Worm (Caenorhabditis elegans) whole organism, L4/young adult: ENCODE data around the gene T19C3.7.

Experiments used
- dao-5 ChIP-seq: sonication (generic microtip); optimal IDR thresholded peaks from 2 replicates; lab custom pipeline; 2016; ENCODE audit warnings: missing genotype, missing genetic modification characterization, moderate library complexity, missing compliant biosample characterization
- him-1 ChIP-seq: sonication (generic microtip); optimal IDR thresholded peaks from 2 replicates; lab custom pipeline; 2016; ENCODE audit warnings: missing genotype, missing genetic modification reagents, missing genetic modification characterization, missing compliant biosample characterization

DNA sequence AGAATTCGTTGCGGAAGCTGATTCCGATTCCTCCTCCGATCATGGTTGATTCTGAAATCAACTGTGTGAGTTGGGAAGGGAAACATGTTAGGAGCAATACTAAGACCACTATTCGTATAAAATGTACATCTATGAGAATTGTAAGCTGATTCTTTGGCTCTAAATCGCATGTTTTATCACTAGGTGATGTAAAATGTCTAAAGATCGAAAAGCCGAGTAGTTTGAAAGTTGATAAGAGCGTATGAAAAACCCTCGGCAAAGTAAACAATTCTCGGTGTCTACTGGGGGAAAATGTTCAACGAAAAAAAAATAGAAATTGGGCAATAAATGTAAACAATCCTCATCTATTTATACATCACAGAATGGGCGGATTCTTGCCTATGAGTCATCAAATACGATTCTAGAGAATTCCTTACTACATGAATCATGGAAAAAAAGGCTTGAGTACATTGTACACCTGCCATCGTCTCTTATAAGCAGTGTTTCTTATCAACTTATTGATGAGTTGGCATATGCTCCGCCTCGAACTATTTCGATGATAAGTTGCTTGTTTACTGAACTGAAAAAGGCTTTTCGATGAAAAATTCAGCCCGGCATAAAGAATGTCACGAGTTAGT is 35.5 kb downstream of the T19C3.7 start, which contains the start of gene lec-6:
- TF ChIP-seq him-1 (tag; lab: Kevin White, UChicago) (no peak), dao-5 (tag; lab: Kevin White, UChicago) (no peak)
